Fruit fly (Drosophila melanogaster) whole organism, adult: ENCODE results near the gene Cpr64Aa.

Source experiments
- CG5204 ChIP-seq: fragments of 200-800 bp; sonication (Bioruptor generic); optimal IDR thresholded peaks from 2 replicates; lab custom pipeline; 2016; ENCODE audit warnings: missing biosample characterization, missing genetic modification characterization
- Clk ChIP-seq: fragments of 200-800 bp; sonication (Bioruptor generic); optimal IDR thresholded peaks from 2 replicates; lab custom pipeline; 2017; ENCODE audit warnings: missing biosample characterization, missing genetic modification characterization
- kay ChIP-seq: fragments of 200-800 bp; sonication (Bioruptor generic); peaks from one replicate; lab custom pipeline; 2016; ENCODE audit warnings: missing biosample characterization, missing genetic modification characterization, borderline replicate concordance
- ovo ChIP-seq: fragments of 200-800 bp; sonication (Bioruptor generic); optimal IDR thresholded peaks from 2 replicates; lab custom pipeline; 2016; ENCODE audit warnings: missing biosample characterization, missing genetic modification characterization
- tj ChIP-seq: fragments of 200-800 bp; sonication (Bioruptor generic); optimal IDR thresholded peaks from 3 replicates; lab custom pipeline; 2017; ENCODE audit warnings: missing biosample characterization, mild to moderate bottlenecking, missing genetic modification characterization, moderate library complexity
- toe ChIP-seq: fragments of 200-800 bp; sonication (Bioruptor generic); optimal IDR thresholded peaks from 2 replicates; lab custom pipeline; 2016; ENCODE audit warnings: missing biosample characterization, missing genetic modification characterization

dm6 chr3L:4158361-4158760 lies 50.6 kb downstream of the Cpr64Aa start:
- TF ChIP-seq Clk (GFP tag; lab: Kevin White, UChicago) (no peak), kay (GFP tag; lab: Kevin White, UChicago) (no peak), ovo (no peak), CG5204 (no peak), tj (no peak), toe (no peak)
